Fruit fly (Drosophila melanogaster): ENCODE results near the gene CG45307.

DNA sequence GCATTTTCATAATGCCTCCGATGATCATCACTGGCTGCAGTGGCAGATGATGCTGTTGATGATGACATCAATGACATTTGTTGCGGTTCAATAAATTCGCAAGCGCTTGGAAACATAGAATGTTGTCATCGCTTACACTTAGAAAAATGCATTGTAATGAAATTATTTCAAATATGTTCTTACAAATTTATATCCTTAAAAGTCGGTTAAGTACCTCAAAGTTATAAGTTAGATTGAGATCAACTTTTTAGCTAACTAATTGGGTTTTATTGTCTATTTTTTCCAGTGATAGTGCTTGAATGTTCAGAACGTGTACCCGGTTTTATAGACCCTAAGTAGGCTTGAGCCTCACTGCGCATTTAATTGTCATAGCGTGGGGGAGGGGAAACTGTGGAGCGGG lies 10.9 kb upstream of the CG45307 start:
- TF ChIP-seq Gug (GFP tag; IDR thresholded peaks at IDR 0.05), result no peak
- no peak for TF ChIP-seq fd59A (GFP tag; optimal IDR thresholded peaks at IDR 0.05)
- no peak for TF ChIP-seq pdm3 (GFP tag; optimal IDR thresholded peaks at IDR 0.05)
- TF ChIP-seq svp (GFP tag), result no peak
